Worm (Caenorhabditis elegans) whole organism, L4 larva: ENCODE measurements around the gene B0303.4.

Experiments
- D1046.2 ChIP-seq: fragments of 200-800 bp; sonication (Bioruptor generic); IDR thresholded peaks from 2 replicates; pipeline ENCODE4 v1.3.6; 2022; ENCODE audit warnings: missing genetic modification characterization, missing compliant biosample characterization
- ces-1 ChIP-seq: fragments of 150-350 bp; sonication (generic microtip); optimal IDR thresholded peaks from 4 replicates; lab custom pipeline; 2014; ENCODE audit warnings: missing biosample characterization, missing genetic modification reagents, missing genetic modification characterization
- fkh-10 ChIP-seq: fragments of 150-350 bp; optimal IDR thresholded peaks from 2 replicates; lab custom pipeline; 2014; ENCODE audit warnings: missing biosample characterization, missing genetic modification reagents, missing genetic modification characterization
- jun-1 ChIP-seq: fragments of 150-350 bp; optimal IDR thresholded peaks from 2 replicates; lab custom pipeline; 2014; ENCODE audit warnings: missing biosample characterization, missing genetic modification reagents, missing genetic modification characterization
- lin-39 ChIP-seq: fragments of 150-350 bp; optimal IDR thresholded peaks from 2 replicates; lab custom pipeline; 2014; ENCODE audit warnings: missing biosample characterization, missing genetic modification reagents, missing genetic modification characterization
- unc-62 ChIP-seq, 3 experiments: fragments of 150-350 bp in 1 of 3; sonication (generic microtip); optimal IDR thresholded peaks in 2 of 3; peaks in 1 of 3; 1 replicate in 1 of 3; 2 replicates in 2 of 3; lab custom pipeline; 2014 to 2017; ENCODE audit warnings: missing biosample characterization in 3 of 3, missing genetic modification characterization in 3 of 3, missing genetic modification reagents in 3 of 3, missing genotype in 1 of 3

DNA sequence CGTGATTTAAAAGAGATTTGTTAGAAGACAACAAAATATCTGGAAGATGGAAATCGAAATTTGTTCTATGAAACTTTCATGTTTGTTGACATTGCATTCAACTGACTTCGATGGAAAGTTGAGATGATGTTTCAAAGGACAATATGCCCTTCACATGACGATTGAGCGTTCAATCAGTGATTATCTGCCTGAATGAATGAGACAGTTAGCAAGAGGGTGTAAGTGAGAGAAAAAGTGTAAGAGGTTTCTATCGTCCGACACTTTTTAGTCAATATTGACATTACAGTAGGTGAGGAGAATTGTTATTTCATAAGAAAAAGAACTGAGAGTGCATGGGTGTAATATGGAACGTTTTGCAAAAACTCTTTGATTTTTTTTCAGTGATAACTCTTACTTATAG lies 43.6 kb downstream of the B0303.4 start:
- TF ChIP-seq D1046.2 (GFP tag; lab: Robert Waterston, UW) (no peak), fkh-10 (no peak), unc-62 (GFP tag; optimal IDR thresholded peaks at IDR 0.05 in 1 of 2; lab: Kevin White, UChicago) (peak in 1 of 2 experiments; percentile 97), unc-62 (tag; optimal IDR thresholded peaks at IDR 0.05; lab: Kevin White, UChicago) (no peak), jun-1 (no peak), ces-1 (GFP tag; lab: Kevin White, UChicago) (no peak), lin-39 (tag; lab: Kevin White, UChicago) (no peak)
